Fruit fly (Drosophila melanogaster) whole organism, embryonic: ENCODE data around the gene sordd2.

Source experiments
- Blimp-1 ChIP-seq: fragments of 200-800 bp; sonication (Bioruptor generic); optimal IDR thresholded peaks from 3 replicates; lab custom pipeline; 2018; ENCODE audit warnings: missing biosample characterization, missing genetic modification characterization, mild to moderate bottlenecking, moderate library complexity, missing genetic modification reagents
- BtbVII ChIP-seq: fragments of 200-800 bp; sonication (Bioruptor generic); optimal IDR thresholded peaks from 3 replicates; lab custom pipeline; 2017; ENCODE audit warnings: missing biosample characterization, mild to moderate bottlenecking, missing genetic modification characterization
- CG11247 ChIP-seq: fragments of 200-800 bp; sonication (Bioruptor generic); IDR thresholded peaks from 2 replicates; pipeline ENCODE4 v1.3.6; 2022; ENCODE audit warnings: missing biosample characterization, missing genetic modification characterization
- CG11695 ChIP-seq: fragments of 200-800 bp; sonication (Bioruptor generic); IDR thresholded peaks from 3 replicates; pipeline ENCODE4 v1.3.6; 2022; ENCODE audit warnings: missing biosample characterization, missing genetic modification characterization
- CG12391 ChIP-seq: fragments of 200-800 bp; sonication (Bioruptor generic); optimal IDR thresholded peaks from 3 replicates; lab custom pipeline; 2018; ENCODE audit warnings: missing biosample characterization, mild to moderate bottlenecking, missing genetic modification characterization, moderate library complexity
- CG15514 ChIP-seq: fragments of 200-800 bp; sonication (Bioruptor generic); optimal IDR thresholded peaks from 3 replicates; lab custom pipeline; 2017; ENCODE audit warnings: missing biosample characterization, missing genetic modification characterization, mild to moderate bottlenecking, moderate library complexity, missing genetic modification reagents
- CG15601 ChIP-seq: fragments of 200-800 bp; sonication (Bioruptor generic); optimal IDR thresholded peaks from 3 replicates; lab custom pipeline; 2019; ENCODE audit warnings: missing biosample characterization, mild to moderate bottlenecking, missing genetic modification characterization, moderate library complexity
- CG1603 ChIP-seq: fragments of 200-800 bp; sonication (Bioruptor generic); optimal IDR thresholded peaks from 2 replicates; lab custom pipeline; 2019; ENCODE audit warnings: missing biosample characterization, mild to moderate bottlenecking, missing genetic modification characterization, moderate library complexity
- CG16813 ChIP-seq: fragments of 200-800 bp; sonication (Bioruptor generic); IDR thresholded peaks from 3 replicates; pipeline ENCODE4 v1.3.6; 2022; ENCODE audit warnings: missing biosample characterization, missing genetic modification characterization; ENCODE audit not compliant: partially characterized antibody
- CG17328 ChIP-seq: fragments of 200-800 bp; sonication (Bioruptor generic); IDR thresholded peaks from 2 replicates; pipeline ENCODE4 v1.3.6; 2022; ENCODE audit warnings: missing biosample characterization, missing genetic modification characterization
- CG17802 ChIP-seq: fragments of 200-800 bp; sonication (Bioruptor generic); optimal IDR thresholded peaks from 2 replicates; lab custom pipeline; 2018; ENCODE audit warnings: missing biosample characterization, mild to moderate bottlenecking, missing genetic modification characterization, moderate library complexity
- CG3281 ChIP-seq: fragments of 200-800 bp; sonication (Bioruptor generic); optimal IDR thresholded peaks from 3 replicates; lab custom pipeline; 2017; ENCODE audit warnings: missing biosample characterization, mild to moderate bottlenecking, missing genetic modification characterization
- CG34376 ChIP-seq: fragments of 200-800 bp; sonication (Bioruptor generic); optimal IDR thresholded peaks from 2 replicates; lab custom pipeline; 2018; ENCODE audit warnings: missing biosample characterization, mild to moderate bottlenecking, missing genetic modification characterization
- CG34422 ChIP-seq: fragments of 200-800 bp; sonication (Bioruptor generic); IDR thresholded peaks from 3 replicates; pipeline ENCODE4 v1.3.6; 2022; ENCODE audit warnings: missing biosample characterization, missing genetic modification characterization
- CG4707 ChIP-seq: fragments of 200-800 bp; sonication (Bioruptor generic); optimal IDR thresholded peaks from 2 replicates; lab custom pipeline; 2018; ENCODE audit warnings: missing biosample characterization, mild to moderate bottlenecking, missing genetic modification characterization, moderate library complexity
- CG4820 ChIP-seq: fragments of 200-800 bp; sonication (Bioruptor generic); optimal IDR thresholded peaks from 3 replicates; lab custom pipeline; 2016; ENCODE audit warnings: missing biosample characterization, missing genetic modification characterization
- CG7556 ChIP-seq: fragments of 200-800 bp; sonication (Bioruptor generic); optimal IDR thresholded peaks from 2 replicates; lab custom pipeline; 2017; ENCODE audit warnings: missing biosample characterization, mild to moderate bottlenecking, missing genetic modification characterization
- CG8478 ChIP-seq: fragments of >200 bp; optimal IDR thresholded peaks from 2 replicates; lab custom pipeline; 2018
- CrebB ChIP-seq: fragments of 200-800 bp; sonication (Bioruptor generic); optimal IDR thresholded peaks from 3 replicates; lab custom pipeline; 2018; ENCODE audit warnings: missing biosample characterization, mild to moderate bottlenecking, missing genetic modification characterization
- Deaf1 ChIP-seq: fragments of 200-800 bp; optimal IDR thresholded peaks from 3 replicates; lab custom pipeline; 2019; ENCODE audit warnings: missing biosample characterization, mild to moderate bottlenecking, missing genetic modification characterization, moderate library complexity
- HHEX ChIP-seq: fragments of 200-800 bp; sonication (Bioruptor generic); optimal IDR thresholded peaks from 3 replicates; lab custom pipeline; 2017; ENCODE audit warnings: missing biosample characterization, mild to moderate bottlenecking, missing genetic modification characterization, missing genetic modification reagents
- HLH3B ChIP-seq: fragments of 200-800 bp; sonication (Bioruptor generic); IDR thresholded peaks from 2 replicates; pipeline ENCODE4 v1.3.6; 2022; ENCODE audit warnings: missing biosample characterization, missing genetic modification characterization
- Hr3 ChIP-seq: fragments of 200-800 bp; sonication (Bioruptor generic); optimal IDR thresholded peaks from 3 replicates; lab custom pipeline; 2016; ENCODE audit warnings: missing biosample characterization, missing genetic modification characterization
- Nf-YC ChIP-seq: fragments of 200-800 bp; optimal IDR thresholded peaks from 3 replicates; lab custom pipeline; 2019; ENCODE audit warnings: missing biosample characterization, mild to moderate bottlenecking, missing genetic modification characterization, moderate library complexity
- PHDP ChIP-seq: fragments of 200-800 bp; sonication (Bioruptor generic); optimal IDR thresholded peaks from 3 replicates; lab custom pipeline; 2018; ENCODE audit warnings: missing biosample characterization, mild to moderate bottlenecking, missing genetic modification characterization, moderate library complexity
- Stat92E ChIP-seq, 3 experiments: fragments of >200 bp in 2 of 3; fragments of 200-800 bp in 1 of 3; sonication (Bioruptor generic) in 1 of 3; optimal IDR thresholded peaks; 2 replicates each; lab custom pipeline; 2017 to 2019; ENCODE audit warnings: missing biosample characterization in 3 of 3, missing genetic modification characterization in 3 of 3, mild to moderate bottlenecking in 1 of 3, moderate library complexity in 1 of 3
- Xbp1 ChIP-seq: fragments of 200-800 bp; sonication (Bioruptor generic); optimal IDR thresholded peaks from 3 replicates; lab custom pipeline; 2016; ENCODE audit warnings: missing biosample characterization, mild to moderate bottlenecking, missing genetic modification characterization
- ato ChIP-seq: fragments of 200-800 bp; sonication (Bioruptor generic); IDR thresholded peaks from 2 replicates; pipeline ENCODE4 v1.3.6; 2022; ENCODE audit warnings: missing biosample characterization, missing genetic modification characterization; ENCODE audit not compliant: partially characterized antibody
- chm ChIP-seq: fragments of 200-800 bp; sonication (Bioruptor generic); IDR thresholded peaks from 2 replicates; pipeline ENCODE4 v1.3.6; 2022; ENCODE audit warnings: missing biosample characterization, missing genetic modification characterization
- croc ChIP-seq: fragments of 200-800 bp; sonication (Bioruptor generic); conservative IDR thresholded peaks from 3 replicates; pipeline ENCODE4 v1.3.6; 2022; ENCODE audit warnings: missing biosample characterization, missing genetic modification characterization
- eve ChIP-seq, 2 experiments: fragments of >200 bp; optimal IDR thresholded peaks; 2 replicates each; lab custom pipeline; 2017; ENCODE audit warnings: missing biosample characterization in 2 of 2, missing genetic modification characterization in 2 of 2
- gcm2 ChIP-seq: fragments of 200-800 bp; sonication (Bioruptor generic); optimal IDR thresholded peaks from 2 replicates; lab custom pipeline; 2016; ENCODE audit warnings: missing biosample characterization, missing genetic modification characterization
- gsb-n ChIP-seq: fragments of 200-800 bp; sonication (Bioruptor generic); optimal IDR thresholded peaks from 3 replicates; lab custom pipeline; 2018; ENCODE audit warnings: missing biosample characterization, mild to moderate bottlenecking, missing genetic modification characterization
- her ChIP-seq: fragments of 200-800 bp; sonication (Bioruptor generic); optimal IDR thresholded peaks from 2 replicates; lab custom pipeline; 2016; ENCODE audit warnings: missing biosample characterization, missing genetic modification characterization
- hth ChIP-seq: fragments of >200 bp; optimal IDR thresholded peaks from 2 replicates; lab custom pipeline; 2017; ENCODE audit warnings: inconsistent platforms
- jigr1 ChIP-seq: fragments of 200-800 bp; sonication (Bioruptor generic); IDR thresholded peaks from 3 replicates; pipeline ENCODE4 v1.3.6; 2022; ENCODE audit warnings: missing biosample characterization, missing genetic modification characterization
- jumu ChIP-seq: fragments of 200-800 bp; sonication (Bioruptor generic); optimal IDR thresholded peaks from 3 replicates; lab custom pipeline; 2016; ENCODE audit warnings: missing biosample characterization, missing genetic modification characterization
- lola ChIP-seq, 3 experiments: fragments of >200 bp in 2 of 3; fragments of 200-800 bp in 1 of 3; sonication (Bioruptor generic) in 1 of 3; optimal IDR thresholded peaks; 2 replicates each; lab custom pipeline; 2017 to 2019; ENCODE audit warnings: missing biosample characterization in 3 of 3, missing genetic modification characterization in 3 of 3, mild to moderate bottlenecking in 1 of 3, moderate library complexity in 1 of 3
- mld ChIP-seq: fragments of 200-800 bp; sonication (Bioruptor generic); IDR thresholded peaks from 3 replicates; pipeline ENCODE4 v1.3.6; 2022; ENCODE audit warnings: missing biosample characterization, missing genetic modification characterization; ENCODE audit not compliant: partially characterized antibody
- nerfin-1 ChIP-seq: fragments of 200-800 bp; sonication (Bioruptor generic); optimal IDR thresholded peaks from 3 replicates; lab custom pipeline; 2019; ENCODE audit warnings: missing biosample characterization, mild to moderate bottlenecking, missing genetic modification characterization, moderate library complexity
- sens ChIP-seq: fragments of 200-800 bp; sonication (Bioruptor generic); peaks from one replicate; lab custom pipeline; 2016; ENCODE audit warnings: missing biosample characterization, missing genetic modification characterization
- seq ChIP-seq: fragments of 200-800 bp; sonication (Bioruptor generic); IDR thresholded peaks from 2 replicates; pipeline ENCODE4 v1.3.6; 2022; ENCODE audit warnings: missing biosample characterization, missing genetic modification characterization
- ssp ChIP-seq: fragments of 200-800 bp; sonication (Bioruptor generic); IDR thresholded peaks from 2 replicates; pipeline ENCODE4 v1.3.6; 2022; ENCODE audit warnings: missing biosample characterization, missing genetic modification characterization
- trh ChIP-seq: fragments of 200-800 bp; sonication (Bioruptor generic); optimal IDR thresholded peaks from 2 replicates; lab custom pipeline; 2016; ENCODE audit warnings: missing biosample characterization, missing genetic modification characterization
- wdn ChIP-seq: fragments of 200-800 bp; sonication (Bioruptor generic); IDR thresholded peaks from 2 replicates; pipeline ENCODE4 v1.3.6; 2022; ENCODE audit warnings: missing biosample characterization, missing genetic modification characterization
- z ChIP-seq: fragments of 200-800 bp; sonication (Bioruptor generic); IDR thresholded peaks from 3 replicates; pipeline ENCODE4 v1.3.6; 2022; ENCODE audit warnings: missing biosample characterization, missing genetic modification characterization
- zfh1 ChIP-seq: fragments of 200-800 bp; sonication (Bioruptor generic); IDR thresholded peaks from 3 replicates; pipeline ENCODE4 v1.3.6; 2022; ENCODE audit warnings: missing biosample characterization, missing genetic modification characterization

Gene sordd2

DNA sequence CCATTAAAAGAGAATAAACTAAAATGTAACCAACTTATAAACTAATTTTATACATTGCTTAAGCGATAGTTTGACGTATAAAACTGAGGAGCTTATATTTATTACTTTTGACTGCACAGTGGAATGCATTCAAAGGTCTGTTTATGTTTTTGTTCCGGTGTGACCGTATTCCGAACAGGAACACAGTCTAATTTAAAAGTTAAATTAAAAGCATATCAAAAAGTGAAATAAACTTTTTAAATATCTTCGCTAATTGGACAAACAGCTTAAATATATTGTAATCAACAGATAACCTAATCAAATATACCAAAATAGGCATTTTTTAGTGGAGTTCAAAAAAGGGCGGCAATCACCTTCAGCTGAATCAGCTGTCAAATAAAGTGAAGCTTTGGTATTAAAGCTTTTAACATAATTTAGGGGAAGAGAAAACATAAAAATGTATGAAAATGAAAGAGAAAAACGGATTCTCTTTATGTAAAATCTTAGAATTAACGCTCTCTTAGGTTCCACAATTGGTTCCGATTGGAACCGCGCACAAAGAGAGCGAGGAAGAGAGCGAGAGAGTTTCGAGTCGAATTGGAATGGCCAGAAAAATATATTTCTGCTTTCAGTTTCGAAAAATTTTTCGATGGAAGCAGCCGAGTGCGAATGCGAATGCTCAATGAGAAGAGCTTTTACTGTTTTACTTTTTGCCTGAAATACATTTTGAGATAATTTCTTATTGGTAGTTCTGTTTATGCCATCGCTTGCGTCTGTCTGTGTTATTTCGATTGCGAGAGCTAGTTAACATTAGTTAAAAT lies 5.0 kb upstream of the sordd2 start, which contains the start of the genes PGRP-LE and sd (continued):
- peak; percentile 18 for TF ChIP-seq CG12391 (tag; lab: Kevin White, UChicago)
- no peak for TF ChIP-seq CG17802 (tag; lab: Kevin White, UChicago)
- peak; percentile 78 for TF ChIP-seq sens (GFP tag; lab: Kevin White, UChicago)
- TF ChIP-seq BtbVII (GFP tag; lab: Kevin White, UChicago): peak; percentile 2
- no peak for TF ChIP-seq CG34422
- TF ChIP-seq hth (lab: Kevin White, UChicago): no peak
- TF ChIP-seq trh (GFP tag; lab: Kevin White, UChicago): no peak
- peak; percentile 44 for TF ChIP-seq CG34376 (GFP tag; lab: Kevin White, UChicago)
- TF ChIP-seq chm (GFP tag; lab: Robert Waterston, UW): no peak
- TF ChIP-seq z: peak; percentile 77
- TF ChIP-seq Xbp1 (GFP tag; lab: Kevin White, UChicago): no peak
- TF ChIP-seq HLH3B (GFP tag; lab: Robert Waterston, UW): no peak
- TF ChIP-seq eve (GFP tag; optimal IDR thresholded peaks at IDR 0.05; lab: Kevin White, UChicago): no peak
- TF ChIP-seq lola (GFP tag; optimal IDR thresholded peaks at IDR 0.05; lab: Kevin White, UChicago): peak in 1 of 3 experiments; percentile 16
- TF ChIP-seq CG4820 (GFP tag; lab: Kevin White, UChicago): no peak
- peak; percentile 30 for TF ChIP-seq Blimp-1 (GFP tag; lab: Kevin White, UChicago)
- TF ChIP-seq Hr3 (GFP tag; lab: Kevin White, UChicago): no peak
- TF ChIP-seq CG8478 (lab: Kevin White, UChicago): no peak
- TF ChIP-seq CG1603: peak; percentile 18
- no peak for TF ChIP-seq CG7556 (GFP tag; lab: Kevin White, UChicago)
- peak; percentile 70 for TF ChIP-seq CG4707
- TF ChIP-seq CG15514 (GFP tag; lab: Kevin White, UChicago): peak; percentile 83
- TF ChIP-seq Stat92E (GFP tag; optimal IDR thresholded peaks at IDR 0.05; lab: Kevin White, UChicago): no peak

DNA sequence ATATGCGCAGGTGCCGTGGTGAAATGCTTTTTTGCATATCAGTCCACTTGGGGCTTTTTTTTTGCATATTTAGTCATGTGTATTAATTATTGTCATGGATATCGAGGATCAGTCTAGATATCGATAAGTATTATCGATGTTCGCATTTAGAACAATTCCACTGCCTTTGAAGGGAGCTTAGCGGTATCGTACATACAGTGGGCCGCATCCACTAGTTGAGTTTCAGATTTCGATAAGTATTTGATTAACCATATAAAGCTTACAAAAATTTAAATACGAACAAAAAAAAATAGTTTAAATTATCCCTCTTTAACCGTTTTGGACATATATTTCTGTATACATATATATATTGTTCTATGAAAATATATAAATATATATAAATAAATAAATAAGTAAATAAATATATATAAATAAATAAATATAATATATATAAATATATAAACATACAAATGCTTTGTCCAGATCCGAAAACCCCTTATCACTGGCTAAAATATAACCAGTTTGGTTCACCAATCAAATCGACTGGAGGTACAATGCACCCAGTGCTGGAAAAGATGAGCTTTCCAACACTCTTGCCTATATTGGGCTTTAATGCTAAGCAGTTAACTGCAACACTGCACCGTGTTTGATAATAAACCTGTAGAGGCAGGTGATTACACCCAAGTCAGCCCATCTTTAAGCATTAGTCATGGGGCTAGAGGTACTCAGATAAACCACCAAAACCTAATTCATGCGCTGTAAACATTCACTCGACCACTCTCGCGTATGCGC lies 4.1 kb upstream of the sordd2 start:
- TF ChIP-seq CG15601 (tag; lab: Kevin White, UChicago) (no peak), CrebB (tag; lab: Kevin White, UChicago) (no peak), CG17328 (GFP tag; lab: Robert Waterston, UW) (no peak), gsb-n (no peak), gcm2 (no peak), CG11695 (GFP tag; lab: Robert Waterston, UW) (no peak), nerfin-1 (tag; lab: Kevin White, UChicago) (no peak), CG34422 (no peak), wdn (GFP tag; lab: Robert Waterston, UW) (no peak), jumu (no peak), Deaf1 (no peak), mld (0 out of 3 replicates have a peak, but pooled peaks have one; percentile 37), CG3281 (GFP tag; lab: Kevin White, UChicago) (peak; percentile 32), ato (peak; percentile 55), CG16813 (peak; percentile 76), jigr1 (GFP tag; lab: Robert Waterston, UW) (no peak), ssp (GFP tag; lab: Robert Waterston, UW) (peak; percentile 72), zfh1 (0 out of 3 replicates have a peak, but pooled peaks have one; percentile 24), PHDP (tag; lab: Kevin White, UChicago) (peak; percentile 7), seq (GFP tag; lab: Robert Waterston, UW) (no peak), Nf-YC (tag; lab: Kevin White, UChicago) (peak; percentile 88), trh (GFP tag; lab: Kevin White, UChicago) (no peak), croc (no peak), CG11247 (GFP tag; lab: Robert Waterston, UW) (peak; percentile 17; the same call in 1 of the 2 replicates), HHEX (no peak), her (GFP tag; lab: Kevin White, UChicago) (no peak)
